Fruit fly (Drosophila melanogaster): ENCODE data around the gene CG12093.
A peak's percentile ranks its signal among the peaks of the same experiment; 100 is the strongest.

CG12093 gene

DNA sequence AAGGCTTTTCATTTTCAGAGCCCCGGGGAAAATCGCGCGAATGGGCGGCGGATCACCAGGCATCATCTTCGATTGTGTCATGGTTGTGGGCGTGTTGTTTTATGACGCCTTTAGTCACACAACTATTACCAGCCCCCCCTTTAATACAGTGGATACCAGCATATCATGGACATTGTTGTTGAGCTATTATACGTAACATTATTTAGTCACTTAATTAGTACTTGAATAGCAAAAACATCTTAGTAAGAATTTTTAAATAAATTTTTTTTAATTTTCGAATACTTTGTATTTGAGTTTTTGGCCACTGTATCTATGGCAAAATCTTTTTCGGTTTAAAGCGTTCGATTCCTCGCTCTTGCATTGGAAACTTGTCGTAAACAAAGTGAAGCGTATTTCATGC lies 10.0 kb downstream of the CG12093 start (continued):
- no peak for TF ChIP-seq hkb (optimal IDR thresholded peaks at IDR 0.05)
- TF ChIP-seq hkb (GFP tag; IDR thresholded peaks at IDR 0.05): 0 out of 2 replicates have a peak, but pooled peaks have one; percentile 27
- TF ChIP-seq CG17186 (GFP tag; optimal IDR thresholded peaks at IDR 0.05): no peak
- TF ChIP-seq CG1603 (tag; optimal IDR thresholded peaks at IDR 0.05): no peak
- TF ChIP-seq H2.0 (GFP tag; IDR thresholded peaks at IDR 0.05): peak; percentile 52
- TF ChIP-seq Dad (GFP tag; optimal IDR thresholded peaks at IDR 0.05): no peak
- peak; percentile 62; the same call in 2 of the 3 replicates for TF ChIP-seq H15 (GFP tag; IDR thresholded peaks at IDR 0.05)
- TF ChIP-seq CG9437 (GFP tag; optimal IDR thresholded peaks at IDR 0.05): no peak
- no peak for TF ChIP-seq CG1602 (GFP tag; optimal IDR thresholded peaks at IDR 0.05)
- TF ChIP-seq Hand (GFP tag; optimal IDR thresholded peaks at IDR 0.05): no peak
- TF ChIP-seq insv (GFP tag; optimal IDR thresholded peaks at IDR 0.05): no peak
- TF ChIP-seq CG4328 (GFP tag; optimal IDR thresholded peaks at IDR 0.05): no peak
- no peak for TF ChIP-seq CG7987 (GFP tag; optimal IDR thresholded peaks at IDR 0.05)
- 0 out of 3 replicates have a peak, but pooled peaks have one; percentile 29 for TF ChIP-seq CG11456 (GFP tag; IDR thresholded peaks at IDR 0.05)
- TF ChIP-seq Usf (GFP tag; optimal IDR thresholded peaks at IDR 0.05): no peak
- TF ChIP-seq chn (GFP tag; optimal IDR thresholded peaks at IDR 0.05): no peak
- no peak for TF ChIP-seq Taf1 (GFP tag; IDR thresholded peaks at IDR 0.05)
- no peak for TF ChIP-seq CG6765 (GFP tag; optimal IDR thresholded peaks at IDR 0.05)
- no peak for TF ChIP-seq crp (GFP tag; optimal IDR thresholded peaks at IDR 0.05)
- TF ChIP-seq twi (tag; optimal IDR thresholded peaks at IDR 0.05): no peak
- TF ChIP-seq Sox100B (GFP tag; optimal IDR thresholded peaks at IDR 0.05): no peak
- no peak for TF ChIP-seq CG12299 (tag; optimal IDR thresholded peaks at IDR 0.05)
- no peak for TF ChIP-seq CG3847 (GFP tag; IDR thresholded peaks at IDR 0.05)
- no peak for TF ChIP-seq CG10321 (GFP tag; IDR thresholded peaks at IDR 0.05)
- peak; percentile 56 for TF ChIP-seq slbo (GFP tag; IDR thresholded peaks at IDR 0.05)
- TF ChIP-seq CG18599 (GFP tag; optimal IDR thresholded peaks at IDR 0.05): no peak
- no peak for TF ChIP-seq CG14014 (GFP tag; IDR thresholded peaks at IDR 0.05)
- peak; percentile 27 for TF ChIP-seq CG2712 (tag; optimal IDR thresholded peaks at IDR 0.05)
- TF ChIP-seq emc (GFP tag; optimal IDR thresholded peaks at IDR 0.05): no peak
- no peak for TF ChIP-seq GATAe (GFP tag; conservative IDR thresholded peaks at IDR 0.05)
- TF ChIP-seq jigr1 (GFP tag; IDR thresholded peaks at IDR 0.05): no peak
- no peak for TF ChIP-seq CG3838 (GFP tag; optimal IDR thresholded peaks at IDR 0.05)
- TF ChIP-seq CG7839 (tag; optimal IDR thresholded peaks at IDR 0.05): peak; percentile 35
- TF ChIP-seq ATbp (GFP tag; optimal IDR thresholded peaks at IDR 0.05): no peak
- TF ChIP-seq dmrt99B (tag; optimal IDR thresholded peaks at IDR 0.05): peak; percentile 45
- TF ChIP-seq ci (GFP tag; IDR thresholded peaks at IDR 0.05): peak; percentile 48; the same call in 1 of the 3 replicates
- peak; percentile 44; the same call in 1 of the 2 replicates for TF ChIP-seq Ada2b (GFP tag; IDR thresholded peaks at IDR 0.05)
- TF ChIP-seq danr (GFP tag; IDR thresholded peaks at IDR 0.05): no peak
- TF ChIP-seq YL-1 (GFP tag; optimal IDR thresholded peaks at IDR 0.05): no peak
- TF ChIP-seq Dek (tag; optimal IDR thresholded peaks at IDR 0.05): no peak
- TF ChIP-seq ttk (GFP tag; IDR thresholded peaks at IDR 0.05): 0 out of 2 replicates have a peak, but pooled peaks have one; percentile 23
- peak; percentile 62 for TF ChIP-seq row (GFP tag; IDR thresholded peaks at IDR 0.05)
- TF ChIP-seq CG10654 (GFP tag; optimal IDR thresholded peaks at IDR 0.05): no peak
- TF ChIP-seq Side (GFP tag; optimal IDR thresholded peaks at IDR 0.05): no peak
- no peak for TF ChIP-seq tup (GFP tag; optimal IDR thresholded peaks at IDR 0.05)
- TF ChIP-seq prd (optimal IDR thresholded peaks at IDR 0.05): no peak
- TF ChIP-seq prd (GFP tag; IDR thresholded peaks at IDR 0.05): peak; percentile 42; the same call in 2 of the 3 replicates
- TF ChIP-seq ems (GFP tag; optimal IDR thresholded peaks at IDR 0.05): no peak
- TF ChIP-seq bab2 (GFP tag; optimal IDR thresholded peaks at IDR 0.05): no peak
- no peak for TF ChIP-seq CG13123 (GFP tag; optimal IDR thresholded peaks at IDR 0.05)
- peak; percentile 67 for TF ChIP-seq Med (GFP tag)
- 0 out of 2 replicates have a peak, but pooled peaks have one; percentile 20 for TF ChIP-seq CG31441 (GFP tag; IDR thresholded peaks at IDR 0.05)
